Worm (Caenorhabditis elegans): Measurements from ENCODE around the gene R09A8.2.

ce11 chrX:12619165-12619564, at the start of gene R09A8.2:
- TF ChIP-seq dpl-1 (GFP tag; optimal IDR thresholded peaks at IDR 0.05) (no peak), skn-1 (tag; optimal IDR thresholded peaks at IDR 0.05) (no peak), nhr-90 (tag; optimal IDR thresholded peaks at IDR 0.05; ENCODE audit: poor library complexity) (no peak), blmp-1 (tag; optimal IDR thresholded peaks at IDR 0.05) (no peak)
